Worm (Caenorhabditis elegans) whole organism, L4 larva: ENCODE measurements around the gene F09E5.16.

Source experiments
- D1046.2 ChIP-seq: fragments of 200-800 bp; sonication (Bioruptor generic); IDR thresholded peaks from 2 replicates; pipeline ENCODE4 v1.3.6; 2022; ENCODE audit warnings: missing genetic modification characterization, missing compliant biosample characterization
- F10B5.3 ChIP-seq: sonication (generic microtip); optimal IDR thresholded peaks from 2 replicates; lab custom pipeline; 2016; ENCODE audit warnings: mild to moderate bottlenecking, missing genetic modification characterization, missing compliant biosample characterization
- F26F4.8 ChIP-seq: fragments of 200-800 bp; sonication (Bioruptor generic); conservative IDR thresholded peaks from 2 replicates; pipeline ENCODE4 v1.3.6; 2022; ENCODE audit warnings: missing genetic modification characterization, missing compliant biosample characterization
- F49E8.2 ChIP-seq: sonication (generic microtip); optimal IDR thresholded peaks from 2 replicates; lab custom pipeline; 2016; ENCODE audit warnings: missing compliant biosample characterization, mild to moderate bottlenecking, missing genetic modification characterization, borderline replicate concordance
- T20F7.1 ChIP-seq: fragments of 200-800 bp; sonication (Bioruptor generic); optimal IDR thresholded peaks from 2 replicates; lab custom pipeline; 2018; ENCODE audit warnings: mild to moderate bottlenecking, missing genetic modification characterization, missing compliant biosample characterization
- ZK337.2 ChIP-seq: fragments of 200-800 bp; sonication (Bioruptor generic); IDR thresholded peaks from 2 replicates; pipeline ENCODE4 v1.3.6; 2022; ENCODE audit warnings: missing genetic modification reagents, missing genetic modification characterization, missing compliant biosample characterization
- ZK546.5 ChIP-seq, 2 experiments: sonication (generic microtip); optimal IDR thresholded peaks; 2 replicates each; lab custom pipeline; 2017; ENCODE audit warnings: missing biosample characterization in 2 of 2, missing genetic modification characterization in 2 of 2
- aha-1 ChIP-seq: fragments of 150-350 bp; peaks from one replicate; lab custom pipeline; 2014; ENCODE audit warnings: missing biosample characterization, missing genetic modification characterization
- aly-2 ChIP-seq: sonication (generic microtip); optimal IDR thresholded peaks from 2 replicates; lab custom pipeline; 2018; ENCODE audit warnings: missing biosample characterization, missing genetic modification characterization
- ceh-82 ChIP-seq: sonication (generic microtip); optimal IDR thresholded peaks from 2 replicates; lab custom pipeline; 2017; ENCODE audit warnings: missing biosample characterization, missing genetic modification characterization
- cey-2 ChIP-seq: sonication (generic microtip); optimal IDR thresholded peaks from 3 replicates; lab custom pipeline; 2017; ENCODE audit warnings: missing genetic modification characterization, mild to moderate bottlenecking, missing compliant biosample characterization, antibody characterized with exemption, borderline replicate concordance; ENCODE audit not compliant: insufficient read depth
- daf-16 ChIP-seq, 3 experiments: sonication (generic microtip); optimal IDR thresholded peaks; 2 replicates each; lab custom pipeline; 2016 to 2017; ENCODE audit warnings: missing genetic modification characterization in 3 of 3, missing genetic modification reagents in 3 of 3, mild to moderate bottlenecking in 2 of 3, missing compliant biosample characterization in 2 of 3, missing biosample characterization in 1 of 3, moderate library complexity in 1 of 3
- daf-19 ChIP-seq: fragments of 200-800 bp; sonication (Bioruptor generic); conservative IDR thresholded peaks from 2 replicates; pipeline ENCODE4 v1.3.6; 2022; ENCODE audit warnings: missing genetic modification characterization, missing compliant biosample characterization
- dmd-6 ChIP-seq: fragments of 200-800 bp; sonication (Bioruptor generic); IDR thresholded peaks from 2 replicates; pipeline ENCODE4 v1.3.6; 2022; ENCODE audit warnings: missing genetic modification reagents, missing genetic modification characterization, missing compliant biosample characterization
- dmd-8 ChIP-seq: fragments of 200-800 bp; sonication (Bioruptor generic); IDR thresholded peaks from 2 replicates; pipeline ENCODE4 v1.3.6; 2022; ENCODE audit warnings: missing genetic modification characterization, missing compliant biosample characterization
- dmd-9 ChIP-seq: fragments of 200-800 bp; sonication (Bioruptor generic); IDR thresholded peaks from 2 replicates; pipeline ENCODE4 v1.3.6; 2022; ENCODE audit warnings: missing genetic modification reagents, missing genetic modification characterization, missing compliant biosample characterization
- egl-43 ChIP-seq: fragments of 200-800 bp; sonication (Bioruptor generic); IDR thresholded peaks from 2 replicates; pipeline ENCODE4 v1.3.6; 2022; ENCODE audit warnings: missing genetic modification reagents, missing genetic modification characterization, missing compliant biosample characterization
- fkh-10 ChIP-seq: fragments of 150-350 bp; optimal IDR thresholded peaks from 2 replicates; lab custom pipeline; 2014; ENCODE audit warnings: missing biosample characterization, missing genetic modification reagents, missing genetic modification characterization
- gei-8 ChIP-seq: fragments of 200-800 bp; sonication (Bioruptor generic); optimal IDR thresholded peaks from 2 replicates; lab custom pipeline; 2018; ENCODE audit warnings: mild to moderate bottlenecking, missing genetic modification characterization, missing compliant biosample characterization
- hif-1 ChIP-seq, 2 experiments: sonication (generic microtip); optimal IDR thresholded peaks; 2 replicates each; lab custom pipeline; 2016 to 2017; ENCODE audit warnings: missing compliant biosample characterization in 2 of 2, missing genetic modification characterization in 2 of 2, missing genetic modification reagents in 2 of 2, missing genotype in 2 of 2, mild to moderate bottlenecking in 1 of 2
- lir-3 ChIP-seq: sonication (generic microtip); optimal IDR thresholded peaks from 2 replicates; lab custom pipeline; 2016; ENCODE audit warnings: mild to moderate bottlenecking, missing genetic modification characterization, missing compliant biosample characterization
- madf-5 ChIP-seq, 2 experiments: fragments of 200-800 bp; sonication (Bioruptor generic); IDR thresholded peaks; 2 replicates each; pipeline ENCODE4 v1.3.6; 2022; ENCODE audit warnings: missing compliant biosample characterization in 2 of 2, missing genetic modification characterization in 2 of 2
- mdt-29 ChIP-seq: fragments of 200-800 bp; sonication (Bioruptor generic); IDR thresholded peaks from 2 replicates; pipeline ENCODE4 v1.3.6; 2022; ENCODE audit warnings: missing genetic modification reagents, missing genetic modification characterization, missing compliant biosample characterization
- mep-1 ChIP-seq: fragments of 150-350 bp; sonication (generic microtip); optimal IDR thresholded peaks from 3 replicates; lab custom pipeline; 2014; ENCODE audit warnings: missing biosample characterization, missing genetic modification characterization
- mxl-2 ChIP-seq: fragments of 200-800 bp; sonication (Bioruptor generic); conservative IDR thresholded peaks from 2 replicates; pipeline ENCODE4 v1.3.6; 2022; ENCODE audit warnings: missing genetic modification reagents, missing genetic modification characterization, missing compliant biosample characterization
- nhr-42 ChIP-seq: fragments of 200-800 bp; sonication (Bioruptor generic); IDR thresholded peaks from 2 replicates; pipeline ENCODE4 v1.3.6; 2022; ENCODE audit warnings: missing genetic modification characterization, missing compliant biosample characterization
- nhr-48 ChIP-seq: sonication (generic microtip); optimal IDR thresholded peaks from 2 replicates; lab custom pipeline; 2016; ENCODE audit warnings: mild to moderate bottlenecking, missing genetic modification characterization, missing compliant biosample characterization
- pha-4 ChIP-seq, 2 experiments: fragments of 150-350 bp in 1 of 2; fragments of 200-800 bp in 1 of 2; sonication (Bioruptor generic) in 1 of 2; IDR thresholded peaks in 1 of 2; optimal IDR thresholded peaks in 1 of 2; 2 replicates each; pipeline versions ENCODE4 v1.3.6 to Lab custom; 2014 to 2022; ENCODE audit warnings: missing genetic modification characterization in 2 of 2, missing genetic modification reagents in 2 of 2, missing biosample characterization in 1 of 2, missing compliant biosample characterization in 1 of 2
- saeg-2 ChIP-seq: fragments of 200-800 bp; sonication (Bioruptor generic); IDR thresholded peaks from 2 replicates; pipeline ENCODE4 v1.3.6; 2022; ENCODE audit warnings: missing genetic modification reagents, missing genetic modification characterization, missing compliant biosample characterization
- spr-1 ChIP-seq: sonication (generic microtip); optimal IDR thresholded peaks from 2 replicates; lab custom pipeline; 2016; ENCODE audit warnings: mild to moderate bottlenecking, missing genetic modification characterization, missing compliant biosample characterization
- spr-3 ChIP-seq: fragments of 200-800 bp; sonication (Bioruptor generic); optimal IDR thresholded peaks from 2 replicates; lab custom pipeline; 2018; ENCODE audit warnings: mild to moderate bottlenecking, missing genetic modification characterization, missing compliant biosample characterization
- unc-62 ChIP-seq, 3 experiments: fragments of 150-350 bp in 1 of 3; sonication (generic microtip); optimal IDR thresholded peaks in 2 of 3; peaks in 1 of 3; 1 replicate in 1 of 3; 2 replicates in 2 of 3; lab custom pipeline; 2014 to 2017; ENCODE audit warnings: missing biosample characterization in 3 of 3, missing genetic modification characterization in 3 of 3, missing genetic modification reagents in 3 of 3, missing genotype in 1 of 3
- vab-7 ChIP-seq: fragments of 200-800 bp; sonication (Bioruptor generic); IDR thresholded peaks from 2 replicates; pipeline ENCODE4 v1.3.6; 2022; ENCODE audit warnings: missing genetic modification reagents, missing genetic modification characterization, missing compliant biosample characterization
- zag-1 ChIP-seq: fragments of 150-350 bp; optimal IDR thresholded peaks from 2 replicates; lab custom pipeline; 2014; ENCODE audit warnings: missing biosample characterization, missing genetic modification characterization
- zfp-2 ChIP-seq: sonication (generic microtip); optimal IDR thresholded peaks from 2 replicates; lab custom pipeline; 2016; ENCODE audit warnings: mild to moderate bottlenecking, missing genetic modification characterization, missing compliant biosample characterization
- zip-2 ChIP-seq: fragments of 150-350 bp; optimal IDR thresholded peaks from 2 replicates; lab custom pipeline; 2014; ENCODE audit warnings: missing biosample characterization, missing genetic modification characterization

Gene F09E5.16

DNA sequence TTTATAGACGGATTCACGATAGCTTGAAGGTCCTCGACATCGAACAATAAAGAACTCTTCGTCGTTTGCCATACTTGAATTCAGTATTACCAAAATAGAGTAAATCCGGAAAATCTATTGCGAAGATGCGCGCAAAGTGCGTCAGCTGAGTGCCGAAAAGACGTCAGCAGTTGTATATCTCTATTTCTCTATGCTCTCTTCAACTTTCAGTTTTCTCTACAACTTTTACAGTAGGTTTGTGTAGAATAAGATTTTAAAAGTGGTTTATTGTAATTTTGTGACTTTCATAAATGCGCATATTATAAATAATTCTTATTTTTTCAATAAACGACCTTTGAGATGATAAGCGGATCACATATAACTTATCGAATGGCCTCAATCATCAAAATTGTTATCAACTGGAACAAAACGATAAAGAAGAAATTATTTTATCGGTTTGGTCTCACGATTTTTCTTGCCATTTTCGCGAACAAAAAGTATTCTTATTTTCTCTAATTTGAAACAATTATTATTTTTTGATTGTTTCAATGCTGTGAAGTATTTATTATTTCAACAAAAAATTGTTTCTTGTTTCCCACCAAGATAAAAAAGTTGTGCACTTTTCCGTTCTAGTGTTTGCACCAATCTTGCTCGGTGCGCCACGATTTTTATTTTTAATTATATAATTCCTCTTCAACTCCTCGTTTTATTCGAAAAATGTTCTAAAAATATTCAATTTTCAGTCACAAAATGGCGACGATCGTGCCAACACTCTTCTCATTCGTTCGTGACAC is 7.9 kb upstream of the F09E5.16 start, which contains the start of the genes agt-2 and F09E5.3 (continued):
- TF ChIP-seq spr-1 (tag; lab: Kevin White, UChicago), result peak; percentile 80
- TF ChIP-seq nhr-42 (GFP tag; lab: Robert Waterston, UW), result 0 out of 2 replicates have a peak, but pooled peaks have one; percentile 17
- peak; percentile 86 for TF ChIP-seq aha-1 (tag; lab: Kevin White, UChicago)
- TF ChIP-seq ZK337.2, result no peak
- TF ChIP-seq vab-7 (GFP tag; lab: Robert Waterston, UW), result no peak
- no peak for TF ChIP-seq gei-8 (GFP tag; lab: Kevin White, UChicago)
- TF ChIP-seq pha-4 (GFP tag; IDR thresholded peaks at IDR 0.05; lab: Robert Waterston, UW), result peak; percentile 65
- TF ChIP-seq pha-4 (tag; optimal IDR thresholded peaks at IDR 0.05; lab: Kevin White, UChicago), result peak; percentile 15
- TF ChIP-seq F10B5.3 (tag; lab: Kevin White, UChicago), result peak; percentile 65
- TF ChIP-seq ceh-82, result no peak
- peak in 1 of 2 experiments; percentile 88 for TF ChIP-seq unc-62 (GFP tag; optimal IDR thresholded peaks at IDR 0.05 in 1 of 2; lab: Kevin White, UChicago)
- TF ChIP-seq unc-62 (tag; optimal IDR thresholded peaks at IDR 0.05; lab: Kevin White, UChicago), result no peak
- no peak for TF ChIP-seq F26F4.8
- TF ChIP-seq dmd-9 (GFP tag; lab: Robert Waterston, UW), result no peak
- TF ChIP-seq dmd-6 (GFP tag; lab: Robert Waterston, UW), result peak; percentile 83
- no peak for TF ChIP-seq lir-3
- no peak for TF ChIP-seq mdt-29 (GFP tag; lab: Robert Waterston, UW)
- TF ChIP-seq zfp-2 (tag; lab: Kevin White, UChicago), result peak; percentile 23
- TF ChIP-seq egl-43 (GFP tag; lab: Robert Waterston, UW), result no peak
- TF ChIP-seq nhr-48 (tag; lab: Kevin White, UChicago), result peak; percentile 67
- no peak for TF ChIP-seq cey-2 (tag; lab: Kevin White, UChicago)
- TF ChIP-seq ZK546.5 (tag; optimal IDR thresholded peaks at IDR 0.05; lab: Kevin White, UChicago), result no peak
- TF ChIP-seq hif-1 (tag; optimal IDR thresholded peaks at IDR 0.05; lab: Kevin White, UChicago), result peak in 1 of 2 experiments; percentile 58
- no peak for TF ChIP-seq saeg-2
- no peak for TF ChIP-seq mxl-2 (GFP tag; lab: Robert Waterston, UW)
- TF ChIP-seq daf-16 (GFP tag; optimal IDR thresholded peaks at IDR 0.05; lab: Kevin White, UChicago), result peak in 1 of 2 experiments; percentile 19
- TF ChIP-seq daf-16 (tag; optimal IDR thresholded peaks at IDR 0.05; lab: Kevin White, UChicago), result peak; percentile 19
- no peak for TF ChIP-seq D1046.2
- TF ChIP-seq T20F7.1 (GFP tag; lab: Kevin White, UChicago), result peak; percentile 80
- TF ChIP-seq mep-1 (tag; lab: Kevin White, UChicago), result peak; percentile 95
- no peak for TF ChIP-seq zag-1 (tag; lab: Kevin White, UChicago)
- no peak for TF ChIP-seq F49E8.2 (tag; lab: Kevin White, UChicago)
- TF ChIP-seq madf-5 (GFP tag; IDR thresholded peaks at IDR 0.05; lab: Robert Waterston, UW), result no peak
- TF ChIP-seq dmd-8 (GFP tag; lab: Robert Waterston, UW), result no peak
- TF ChIP-seq aly-2 (tag; lab: Kevin White, UChicago), result no peak
- TF ChIP-seq spr-3, result peak; percentile 43
- TF ChIP-seq fkh-10 (GFP tag; lab: Kevin White, UChicago), result peak; percentile 86
- TF ChIP-seq daf-19 (GFP tag; lab: Robert Waterston, UW), result peak; percentile 79; the same call in 1 of the 2 replicates
- TF ChIP-seq, all 104 proteins: peak for 50

DNA sequence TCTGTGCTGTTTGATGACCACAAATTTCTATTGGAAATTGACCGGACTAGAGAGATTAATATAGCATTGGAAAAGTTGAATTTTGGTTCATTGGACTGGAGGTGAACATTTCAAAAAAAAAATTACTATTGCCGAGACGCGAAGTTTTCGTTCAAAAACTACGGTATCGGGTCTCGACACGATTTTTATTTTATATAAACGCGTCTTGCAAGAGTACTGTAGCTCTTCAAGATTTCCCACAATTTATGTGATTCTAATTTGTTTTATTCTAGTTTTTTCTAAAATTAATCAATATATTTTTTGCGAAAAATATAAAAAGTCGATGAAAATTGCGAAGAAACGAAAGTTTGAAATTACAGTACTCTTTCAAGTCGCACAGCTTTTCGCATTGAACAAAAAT is 5.1 kb upstream of the F09E5.16 start, which contains the start of gene F09E5.12:
Gene F09E5.12, minus strand, starts transcription at position 101 of the 400 bp plus-strand sequence.
- no peak for TF ChIP-seq zip-2
- TF ChIP-seq aha-1 (tag; lab: Kevin White, UChicago), result peak; percentile 3
